Fruit fly (Drosophila melanogaster) whole organism, embryonic: ENCODE results near the gene grass.

Experiments
- CG10431 ChIP-seq: fragments of 200-800 bp; sonication (Bioruptor generic); optimal IDR thresholded peaks from 3 replicates; lab custom pipeline; 2018; ENCODE audit warnings: missing biosample characterization, mild to moderate bottlenecking, missing genetic modification characterization
- CG10462 ChIP-seq: fragments of 200-800 bp; sonication (Bioruptor generic); optimal IDR thresholded peaks from 2 replicates; lab custom pipeline; 2016; ENCODE audit warnings: missing biosample characterization, missing genetic modification characterization
- CG10979 ChIP-seq: fragments of 200-800 bp; sonication (Bioruptor generic); optimal IDR thresholded peaks from 2 replicates; lab custom pipeline; 2018; ENCODE audit warnings: missing biosample characterization, mild to moderate bottlenecking, missing genetic modification characterization, moderate library complexity
- CG11504 ChIP-seq: fragments of 200-800 bp; sonication (Bioruptor generic); optimal IDR thresholded peaks from 3 replicates; lab custom pipeline; 2019; ENCODE audit warnings: missing biosample characterization, mild to moderate bottlenecking, missing genetic modification characterization, moderate library complexity
- CG11696 ChIP-seq: fragments of 200-800 bp; sonication (Bioruptor generic); IDR thresholded peaks from 2 replicates; pipeline ENCODE4 v1.3.6; 2022; ENCODE audit warnings: missing biosample characterization, missing genetic modification characterization
- CG12391 ChIP-seq: fragments of 200-800 bp; sonication (Bioruptor generic); optimal IDR thresholded peaks from 3 replicates; lab custom pipeline; 2018; ENCODE audit warnings: missing biosample characterization, mild to moderate bottlenecking, missing genetic modification characterization, moderate library complexity
- CG15269 ChIP-seq: fragments of 200-800 bp; sonication (Bioruptor generic); optimal IDR thresholded peaks from 2 replicates; lab custom pipeline; 2018; ENCODE audit warnings: missing biosample characterization, mild to moderate bottlenecking, missing genetic modification characterization, moderate library complexity
- CG17186 ChIP-seq: fragments of 200-800 bp; sonication (Bioruptor generic); optimal IDR thresholded peaks from 3 replicates; lab custom pipeline; 2017; ENCODE audit warnings: missing biosample characterization, missing genetic modification reagents, missing genetic modification characterization
- CG17802 ChIP-seq: fragments of 200-800 bp; sonication (Bioruptor generic); optimal IDR thresholded peaks from 2 replicates; lab custom pipeline; 2018; ENCODE audit warnings: missing biosample characterization, mild to moderate bottlenecking, missing genetic modification characterization, moderate library complexity
- CG18262 ChIP-seq: fragments of 200-800 bp; optimal IDR thresholded peaks from 3 replicates; lab custom pipeline; 2019; ENCODE audit warnings: missing biosample characterization, mild to moderate bottlenecking, missing genetic modification characterization, moderate library complexity
- CG18619 ChIP-seq: fragments of 200-800 bp; sonication (Bioruptor generic); optimal IDR thresholded peaks from 3 replicates; lab custom pipeline; 2017; ENCODE audit warnings: missing biosample characterization, mild to moderate bottlenecking, missing genetic modification characterization
- CG2199 ChIP-seq: fragments of 200-800 bp; sonication (Bioruptor generic); IDR thresholded peaks from 3 replicates; pipeline ENCODE4 v1.3.6; 2022; ENCODE audit warnings: missing biosample characterization, missing genetic modification characterization
- CG2202 ChIP-seq: fragments of 200-800 bp; sonication (Bioruptor generic); optimal IDR thresholded peaks from 2 replicates; lab custom pipeline; 2018; ENCODE audit warnings: missing biosample characterization, mild to moderate bottlenecking, missing genetic modification characterization
- CG2678 ChIP-seq: fragments of 200-800 bp; sonication (Bioruptor generic); optimal IDR thresholded peaks from 3 replicates; lab custom pipeline; 2019; ENCODE audit warnings: missing biosample characterization, mild to moderate bottlenecking, missing genetic modification characterization, moderate library complexity
- CG2875 ChIP-seq: fragments of 200-800 bp; sonication (Bioruptor generic); optimal IDR thresholded peaks from 2 replicates; lab custom pipeline; 2017; ENCODE audit warnings: missing biosample characterization, mild to moderate bottlenecking, missing genetic modification characterization, missing genetic modification reagents
- CG32532 ChIP-seq: fragments of 200-800 bp; sonication (Bioruptor generic); IDR thresholded peaks from 2 replicates; pipeline ENCODE4 v1.3.6; 2022; ENCODE audit warnings: missing biosample characterization, missing genetic modification characterization
- CG4328 ChIP-seq: fragments of 200-800 bp; sonication (Bioruptor generic); optimal IDR thresholded peaks from 3 replicates; lab custom pipeline; 2017; ENCODE audit warnings: missing biosample characterization, missing genetic modification reagents, missing genetic modification characterization
- CG5180 ChIP-seq: fragments of 200-800 bp; sonication (Bioruptor generic); optimal IDR thresholded peaks from 3 replicates; lab custom pipeline; 2017; ENCODE audit warnings: missing biosample characterization, missing genetic modification characterization, mild to moderate bottlenecking, moderate library complexity, missing genetic modification reagents
- CG6683 ChIP-seq: fragments of 200-800 bp; sonication (Bioruptor generic); optimal IDR thresholded peaks from 2 replicates; lab custom pipeline; 2017; ENCODE audit warnings: missing biosample characterization, mild to moderate bottlenecking, missing genetic modification characterization, missing genetic modification reagents
- CG7786 ChIP-seq: fragments of 200-800 bp; sonication (Bioruptor generic); optimal IDR thresholded peaks from 2 replicates; lab custom pipeline; 2016; ENCODE audit warnings: missing biosample characterization, missing genetic modification characterization
- CG8089 ChIP-seq: fragments of 200-800 bp; sonication (Bioruptor generic); optimal IDR thresholded peaks from 3 replicates; lab custom pipeline; 2016; ENCODE audit warnings: missing biosample characterization, missing genetic modification characterization
- CG8281 ChIP-seq: fragments of 200-800 bp; sonication (Bioruptor generic); optimal IDR thresholded peaks from 2 replicates; lab custom pipeline; 2018; ENCODE audit warnings: missing biosample characterization, mild to moderate bottlenecking, missing genetic modification characterization, moderate library complexity
- CG9876 ChIP-seq: fragments of 200-800 bp; sonication (Bioruptor generic); optimal IDR thresholded peaks from 2 replicates; lab custom pipeline; 2016; ENCODE audit warnings: missing biosample characterization, missing genetic modification characterization
- CTCF ChIP-seq: fragments of 200-800 bp; sonication (Bioruptor generic); optimal IDR thresholded peaks from 2 replicates; lab custom pipeline; 2017; ENCODE audit warnings: missing biosample characterization, mild to moderate bottlenecking, missing genetic modification characterization, moderate library complexity
- CoRest ChIP-seq: fragments of 200-800 bp; sonication (Bioruptor generic); optimal IDR thresholded peaks from 3 replicates; lab custom pipeline; 2018; ENCODE audit warnings: missing biosample characterization, mild to moderate bottlenecking, missing genetic modification characterization, moderate library complexity
- D19A ChIP-seq: fragments of 200-800 bp; optimal IDR thresholded peaks from 3 replicates; lab custom pipeline; 2019; ENCODE audit warnings: missing biosample characterization, mild to moderate bottlenecking, missing genetic modification characterization, moderate library complexity
- Deaf1 ChIP-seq: fragments of 200-800 bp; optimal IDR thresholded peaks from 3 replicates; lab custom pipeline; 2019; ENCODE audit warnings: missing biosample characterization, mild to moderate bottlenecking, missing genetic modification characterization, moderate library complexity
- Fer1 ChIP-seq: fragments of 200-800 bp; sonication (Bioruptor generic); optimal IDR thresholded peaks from 2 replicates; lab custom pipeline; 2017; ENCODE audit warnings: missing biosample characterization, mild to moderate bottlenecking, missing genetic modification characterization
- Hr51 ChIP-seq, 2 experiments: fragments of 200-800 bp; sonication (Bioruptor generic); optimal IDR thresholded peaks; 2 replicates in 1 of 2; 3 replicates in 1 of 2; lab custom pipeline; 2016 to 2018; ENCODE audit warnings: missing biosample characterization in 2 of 2, missing genetic modification characterization in 2 of 2, mild to moderate bottlenecking in 1 of 2, moderate library complexity in 1 of 2
- Lhr ChIP-seq: fragments of 200-800 bp; sonication (Bioruptor generic); optimal IDR thresholded peaks from 3 replicates; lab custom pipeline; 2017; ENCODE audit warnings: mild to moderate bottlenecking, missing biosample characterization, missing genetic modification reagents, missing genetic modification characterization
- Meics ChIP-seq: fragments of 200-800 bp; sonication (Bioruptor generic); optimal IDR thresholded peaks from 2 replicates; lab custom pipeline; 2017; ENCODE audit warnings: missing biosample characterization, mild to moderate bottlenecking, missing genetic modification characterization
- Rfx ChIP-seq: fragments of 200-800 bp; sonication (Bioruptor generic); IDR thresholded peaks from 2 replicates; pipeline ENCODE4 v1.3.6; 2022; ENCODE audit warnings: missing biosample characterization, missing genetic modification characterization
- Spps ChIP-seq: fragments of 200-800 bp; sonication (Bioruptor generic); optimal IDR thresholded peaks from 2 replicates; lab custom pipeline; 2018; ENCODE audit warnings: missing biosample characterization, mild to moderate bottlenecking, missing genetic modification characterization
- Trl ChIP-seq, 3 experiments: fragments of >200 bp in 2 of 3; fragments of 200-800 bp in 1 of 3; sonication (Bioruptor generic) in 1 of 3; optimal IDR thresholded peaks; 2 replicates in 1 of 3; 3 replicates in 2 of 3; lab custom pipeline; 2016 to 2017; ENCODE audit warnings: missing biosample characterization in 1 of 3, missing genetic modification characterization in 1 of 3
- eve ChIP-seq, 2 experiments: fragments of >200 bp; optimal IDR thresholded peaks; 2 replicates each; lab custom pipeline; 2017; ENCODE audit warnings: missing biosample characterization in 2 of 2, missing genetic modification characterization in 2 of 2
- gcm ChIP-seq: fragments of 200-800 bp; sonication (Bioruptor generic); optimal IDR thresholded peaks from 2 replicates; lab custom pipeline; 2019; ENCODE audit warnings: missing biosample characterization, mild to moderate bottlenecking, missing genetic modification characterization, moderate library complexity
- gsb-n ChIP-seq: fragments of 200-800 bp; sonication (Bioruptor generic); optimal IDR thresholded peaks from 3 replicates; lab custom pipeline; 2018; ENCODE audit warnings: missing biosample characterization, mild to moderate bottlenecking, missing genetic modification characterization
- nerfin-1 ChIP-seq: fragments of 200-800 bp; sonication (Bioruptor generic); optimal IDR thresholded peaks from 3 replicates; lab custom pipeline; 2019; ENCODE audit warnings: missing biosample characterization, mild to moderate bottlenecking, missing genetic modification characterization, moderate library complexity
- oc ChIP-seq: fragments of 200-800 bp; sonication (Bioruptor generic); optimal IDR thresholded peaks from 2 replicates; lab custom pipeline; 2018; ENCODE audit warnings: missing biosample characterization, mild to moderate bottlenecking, missing genetic modification characterization, moderate library complexity
- odd ChIP-seq: fragments of 200-800 bp; sonication (Bioruptor generic); optimal IDR thresholded peaks from 2 replicates; lab custom pipeline; 2017; ENCODE audit warnings: missing biosample characterization, mild to moderate bottlenecking, missing genetic modification characterization
- org-1 ChIP-seq: fragments of 200-800 bp; sonication (Bioruptor generic); optimal IDR thresholded peaks from 2 replicates; lab custom pipeline; 2017; ENCODE audit warnings: missing biosample characterization, missing genetic modification characterization
- otp ChIP-seq: fragments of 200-800 bp; sonication (Bioruptor generic); IDR thresholded peaks from 3 replicates; pipeline ENCODE4, ENCODE4 v1.3.6; 2022; ENCODE audit warnings: missing biosample characterization, missing genetic modification characterization
- pzg ChIP-seq: fragments of 200-800 bp; sonication (Bioruptor generic); optimal IDR thresholded peaks from 3 replicates; lab custom pipeline; 2018; ENCODE audit warnings: missing biosample characterization, mild to moderate bottlenecking, missing genetic modification characterization, moderate library complexity
- sqz ChIP-seq: fragments of 200-800 bp; sonication (Bioruptor generic); optimal IDR thresholded peaks from 3 replicates; lab custom pipeline; 2018; ENCODE audit warnings: missing biosample characterization, mild to moderate bottlenecking, missing genetic modification characterization
- stc ChIP-seq: fragments of 200-800 bp; sonication (Bioruptor generic); IDR thresholded peaks from 2 replicates; pipeline ENCODE4 v1.3.6; 2022; ENCODE audit warnings: missing biosample characterization, missing genetic modification characterization
- tgo ChIP-seq: fragments of 200-800 bp; sonication (Bioruptor generic); IDR thresholded peaks from 3 replicates; pipeline ENCODE4 v1.3.6; 2022; ENCODE audit warnings: missing biosample characterization, missing genetic modification characterization
- ttk ChIP-seq: fragments of 200-800 bp; sonication (Bioruptor generic); IDR thresholded peaks from 2 replicates; pipeline ENCODE4 v2.1.2; 2022; ENCODE audit warnings: missing biosample characterization, missing genetic modification characterization
- zen ChIP-seq: fragments of 200-800 bp; sonication (Bioruptor generic); optimal IDR thresholded peaks from 3 replicates; lab custom pipeline; 2018; ENCODE audit warnings: missing biosample characterization, mild to moderate bottlenecking, missing genetic modification characterization, moderate library complexity
- zfh1 ChIP-seq: fragments of 200-800 bp; sonication (Bioruptor generic); IDR thresholded peaks from 3 replicates; pipeline ENCODE4 v1.3.6; 2022; ENCODE audit warnings: missing biosample characterization, missing genetic modification characterization

The grass gene

DNA sequence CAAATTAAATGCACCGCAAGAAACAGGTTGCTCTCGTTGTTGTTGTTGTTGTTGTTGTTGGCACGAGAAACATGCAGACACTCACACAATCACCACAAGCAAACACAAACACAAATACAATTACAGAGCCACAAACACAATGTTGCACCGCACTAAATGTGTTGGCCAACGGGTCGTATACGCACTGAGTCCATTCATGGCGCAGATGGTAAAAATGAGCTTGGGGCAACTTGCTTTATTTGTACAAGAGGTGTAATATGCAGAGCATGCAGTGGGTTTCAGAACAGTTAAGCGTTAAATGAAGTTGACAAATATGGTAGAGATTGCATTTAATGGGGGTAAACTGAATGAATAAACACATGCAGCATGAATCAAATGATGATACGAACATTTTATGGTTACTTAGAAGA lies 19.8 kb upstream of the grass start (continued):
- no peak for TF ChIP-seq CG11696
- peak; percentile 9 for TF ChIP-seq CTCF (GFP tag; lab: Kevin White, UChicago)
- no peak for TF ChIP-seq CG7786 (GFP tag; lab: Kevin White, UChicago)
- TF ChIP-seq Meics, result no peak
- TF ChIP-seq CG8089 (GFP tag; lab: Kevin White, UChicago), result peak; percentile 30
- TF ChIP-seq CG17802 (tag; lab: Kevin White, UChicago), result peak; percentile 6
- peak; percentile 25 for TF ChIP-seq Fer1
- peak; percentile 56 for TF ChIP-seq nerfin-1
- TF ChIP-seq zen (tag; lab: Kevin White, UChicago), result peak; percentile 5
- TF ChIP-seq Spps (tag; lab: Kevin White, UChicago), result no peak
- peak; percentile 8 for TF ChIP-seq CG15269 (tag; lab: Kevin White, UChicago)
- TF ChIP-seq Lhr (GFP tag; lab: Kevin White, UChicago), result peak; percentile 23
- no peak for TF ChIP-seq pzg (GFP tag; lab: Kevin White, UChicago)
- TF ChIP-seq ttk (GFP tag; lab: Robert Waterston, UW), result peak; percentile 21; the same call in 1 of the 2 replicates
- peak; percentile 38 for TF ChIP-seq CG4328 (GFP tag; lab: Kevin White, UChicago)
- peak; percentile 62 for TF ChIP-seq oc (tag; lab: Kevin White, UChicago)
- peak; percentile 38 for TF ChIP-seq gsb-n (tag; lab: Kevin White, UChicago)
- peak; percentile 27 for TF ChIP-seq CG18619
- no peak for TF ChIP-seq CG32532 (GFP tag; lab: Robert Waterston, UW)
- peak; percentile 21 for TF ChIP-seq CG8281 (tag; lab: Kevin White, UChicago)
- peak; percentile 42 for TF ChIP-seq D19A (tag; lab: Kevin White, UChicago)
- TF ChIP-seq CG11504 (tag; lab: Kevin White, UChicago), result peak; percentile 62
- peak; percentile 63 for TF ChIP-seq odd (GFP tag; lab: Kevin White, UChicago)
- TF ChIP-seq Rfx, result no peak
- TF ChIP-seq CG2202 (tag; lab: Kevin White, UChicago), result peak; percentile 34
- TF ChIP-seq tgo (GFP tag; lab: Robert Waterston, UW), result no peak
- TF ChIP-seq CG2678 (tag; lab: Kevin White, UChicago), result peak; percentile 63
- TF ChIP-seq CG10431 (GFP tag; lab: Kevin White, UChicago), result peak; percentile 24
- peak; percentile 56 for TF ChIP-seq sqz (GFP tag; lab: Kevin White, UChicago)
- TF ChIP-seq eve (GFP tag; optimal IDR thresholded peaks at IDR 0.05; lab: Kevin White, UChicago), result peak in 1 of 2 experiments; percentile 58
- TF ChIP-seq CG10979, result peak; percentile 53
- 0 out of 3 replicates have a peak, but pooled peaks have one; percentile 50 for TF ChIP-seq otp
- TF ChIP-seq CG2875, result peak; percentile 78
- peak; percentile 17; the same call in 1 of the 2 replicates for TF ChIP-seq stc
- TF ChIP-seq CG6683, result peak; percentile 10
- peak; percentile 8 for TF ChIP-seq CG10462 (GFP tag; lab: Kevin White, UChicago)
- 0 out of 3 replicates have a peak, but pooled peaks have one; percentile 50 for TF ChIP-seq zfh1 (GFP tag; lab: Robert Waterston, UW)
- no peak for TF ChIP-seq Trl (optimal IDR thresholded peaks at IDR 0.05; lab: Kevin White, UChicago)
- peak; percentile 53 for TF ChIP-seq Trl (GFP tag; optimal IDR thresholded peaks at IDR 0.05; lab: Kevin White, UChicago)
- peak in 1 of 2 experiments; percentile 13 for TF ChIP-seq Hr51 (GFP tag; optimal IDR thresholded peaks at IDR 0.05; lab: Kevin White, UChicago)
- peak; percentile 33 for TF ChIP-seq CG9876 (GFP tag; lab: Kevin White, UChicago)
- peak; percentile 61 for TF ChIP-seq org-1 (GFP tag; lab: Kevin White, UChicago)
- TF ChIP-seq CG18262, result peak; percentile 42
- TF ChIP-seq CG17186 (GFP tag; lab: Kevin White, UChicago), result peak; percentile 53
- TF ChIP-seq CG2199 (GFP tag; lab: Robert Waterston, UW), result peak; percentile 64; the same call in 1 of the 3 replicates
- peak; percentile 22 for TF ChIP-seq CoRest (tag; lab: Kevin White, UChicago)
- peak; percentile 27 for TF ChIP-seq CG12391
- TF ChIP-seq Deaf1 (tag; lab: Kevin White, UChicago), result no peak
- peak; percentile 49 for TF ChIP-seq gcm
- TF ChIP-seq CG5180 (GFP tag; lab: Kevin White, UChicago), result peak; percentile 80
